Worm (Caenorhabditis elegans): ENCODE results near the gene ZK177.9.

ZK177.9 gene

ce11 chrII:5525297-5525696, 7.8 kb upstream of the ZK177.9 start, which contains the start of gene tbx-35:
tbx-35 (minus strand) TSS chrII:5525397.
- TF ChIP-seq nhr-77 (tag; optimal IDR thresholded peaks at IDR 0.05): no peak
- TF ChIP-seq skn-1 (tag; optimal IDR thresholded peaks at IDR 0.05): no peak
- TF ChIP-seq nhr-43 (tag; optimal IDR thresholded peaks at IDR 0.05; ENCODE audit: poor library complexity, severe bottlenecking): no peak

DNA sequence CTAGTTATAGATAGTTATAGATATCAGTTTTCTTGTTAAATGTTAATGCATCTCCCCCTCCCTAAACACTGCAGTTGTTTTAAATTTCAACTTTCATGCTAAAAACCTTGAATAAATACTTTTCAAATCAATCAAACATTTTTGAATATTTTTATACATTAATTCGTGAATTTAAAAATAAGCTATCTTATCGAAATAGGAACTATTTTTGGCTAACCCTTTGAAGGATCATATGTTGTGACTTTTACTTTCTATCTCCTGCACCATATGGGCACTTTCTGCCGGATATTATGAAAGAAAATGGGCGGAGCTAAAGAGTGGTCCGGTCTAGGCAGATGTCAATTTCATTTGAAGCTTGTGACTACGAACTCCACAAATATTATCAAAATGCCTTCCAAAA, 5.1 kb upstream of the ZK177.9 start, which contains the start of gene ZK177.11:
ZK177.11 (plus strand) TSS at position 301 of the 400 bp plus-strand sequence.
- TF ChIP-seq ceh-9 (tag; optimal IDR thresholded peaks at IDR 0.05) (no peak), pha-4 (tag; optimal IDR thresholded peaks at IDR 0.05) (no peak), snpc-4 (tag; optimal IDR thresholded peaks at IDR 0.05) (no peak), skn-1 (tag; optimal IDR thresholded peaks at IDR 0.05) (no peak), egl-5 (tag; optimal IDR thresholded peaks at IDR 0.05) (no peak), elt-1 (tag; optimal IDR thresholded peaks at IDR 0.05) (no peak), mml-1 (tag; optimal IDR thresholded peaks at IDR 0.05) (no peak), pqm-1 (tag; optimal IDR thresholded peaks at IDR 0.05) (no peak), nhr-12 (tag; optimal IDR thresholded peaks at IDR 0.05) (no peak), nhr-77 (tag; optimal IDR thresholded peaks at IDR 0.05) (no peak), ztf-4 (tag; optimal IDR thresholded peaks at IDR 0.05) (no peak), nhr-67 (tag; optimal IDR thresholded peaks at IDR 0.05) (no peak), nhr-43 (tag; optimal IDR thresholded peaks at IDR 0.05; ENCODE audit: poor library complexity, severe bottlenecking) (no peak), mdl-1 (tag; optimal IDR thresholded peaks at IDR 0.05) (no peak), fos-1 (tag; optimal IDR thresholded peaks at IDR 0.05) (no peak), nhr-25 (tag; optimal IDR thresholded peaks at IDR 0.05) (no peak)

ce11 chrII:5521411-5521810, 3.9 kb upstream of the ZK177.9 start, which contains the start of gene ZK177.12:
ZK177.12 (plus strand) TSS chrII:5521711.
- no peak for TF ChIP-seq nhr-237 (tag; optimal IDR thresholded peaks at IDR 0.05)
- TF ChIP-seq fkh-2 (tag; optimal IDR thresholded peaks at IDR 0.05): no peak
- TF ChIP-seq nhr-43 (tag; optimal IDR thresholded peaks at IDR 0.05; ENCODE audit: poor library complexity, severe bottlenecking): no peak
- no peak for TF ChIP-seq nhr-12 (tag; optimal IDR thresholded peaks at IDR 0.05)
- no peak for TF ChIP-seq unc-39 (tag; optimal IDR thresholded peaks at IDR 0.05)
- no peak for TF ChIP-seq nhr-67 (tag; optimal IDR thresholded peaks at IDR 0.05)
- TF ChIP-seq ceh-82 (tag; optimal IDR thresholded peaks at IDR 0.05): no peak
- no peak for TF ChIP-seq nfya-1 (tag; optimal IDR thresholded peaks at IDR 0.05; ENCODE audit: insufficient read depth)
- no peak for TF ChIP-seq eor-1 (tag; optimal IDR thresholded peaks at IDR 0.05)
- no peak for TF ChIP-seq ZK546.5 (tag; optimal IDR thresholded peaks at IDR 0.05)
- no peak for TF ChIP-seq mml-1 (tag; optimal IDR thresholded peaks at IDR 0.05)
- TF ChIP-seq lin-39 (tag; optimal IDR thresholded peaks at IDR 0.05): no peak
- TF ChIP-seq nhr-11 (tag; optimal IDR thresholded peaks at IDR 0.05): no peak
- TF ChIP-seq nhr-76 (tag; optimal IDR thresholded peaks at IDR 0.05): no peak
- TF ChIP-seq jun-1 (tag; optimal IDR thresholded peaks at IDR 0.05): no peak
- TF ChIP-seq unc-62 (GFP tag; optimal IDR thresholded peaks at IDR 0.05): no peak
- TF ChIP-seq skn-1 (tag; optimal IDR thresholded peaks at IDR 0.05): no peak

- no peak for TF ChIP-seq ceh-9 (tag; optimal IDR thresholded peaks at IDR 0.05)
- no peak for TF ChIP-seq ztf-4 (tag; optimal IDR thresholded peaks at IDR 0.05)
- TF ChIP-seq unc-62 (GFP tag; optimal IDR thresholded peaks at IDR 0.05): no peak
- TF ChIP-seq jun-1 (tag; optimal IDR thresholded peaks at IDR 0.05): no peak
- TF ChIP-seq lin-15B (tag; optimal IDR thresholded peaks at IDR 0.05): no peak
- no peak for TF ChIP-seq zag-1 (tag; optimal IDR thresholded peaks at IDR 0.05)
- no peak for TF ChIP-seq ceh-82 (tag; optimal IDR thresholded peaks at IDR 0.05)
- TF ChIP-seq pha-4 (tag; optimal IDR thresholded peaks at IDR 0.05): no peak
- no peak for TF ChIP-seq skn-1 (tag; optimal IDR thresholded peaks at IDR 0.05)
Measured at ce11 chrII:5518910-5519309, 1.4 kb upstream of the ZK177.9 start, which contains the start of gene ZK177.2. ZK177.2 (plus strand) TSS chrII:5519210.

ce11 chrII:5518055-5518454, 512 bp upstream of the ZK177.9 start:
- no peak for TF ChIP-seq ztf-4 (tag; optimal IDR thresholded peaks at IDR 0.05)
- no peak for TF ChIP-seq nhr-76 (tag; optimal IDR thresholded peaks at IDR 0.05)
- TF ChIP-seq unc-62 (GFP tag; optimal IDR thresholded peaks at IDR 0.05): no peak
- TF ChIP-seq nhr-25 (tag; optimal IDR thresholded peaks at IDR 0.05): no peak
- no peak for TF ChIP-seq skn-1 (tag; optimal IDR thresholded peaks at IDR 0.05)
- TF ChIP-seq lin-15B (tag; optimal IDR thresholded peaks at IDR 0.05): no peak
- TF ChIP-seq eor-1 (tag; optimal IDR thresholded peaks at IDR 0.05): no peak
- no peak for TF ChIP-seq nfya-1 (tag; optimal IDR thresholded peaks at IDR 0.05; ENCODE audit: insufficient read depth)
- no peak for TF ChIP-seq elt-3 (tag; optimal IDR thresholded peaks at IDR 0.05)
- TF ChIP-seq nhr-12 (tag; optimal IDR thresholded peaks at IDR 0.05): no peak
- TF ChIP-seq elt-1 (tag; optimal IDR thresholded peaks at IDR 0.05): no peak
- TF ChIP-seq egl-27 (tag; optimal IDR thresholded peaks at IDR 0.05): no peak
- TF ChIP-seq jun-1 (tag; optimal IDR thresholded peaks at IDR 0.05): no peak
- TF ChIP-seq unc-39 (tag; optimal IDR thresholded peaks at IDR 0.05): no peak
- TF ChIP-seq lsy-12 (tag; optimal IDR thresholded peaks at IDR 0.05): no peak
- no peak for TF ChIP-seq fkh-10 (GFP tag; optimal IDR thresholded peaks at IDR 0.05)
- TF ChIP-seq nhr-11 (tag; optimal IDR thresholded peaks at IDR 0.05): no peak
- TF ChIP-seq pha-4 (tag; optimal IDR thresholded peaks at IDR 0.05): no peak
